Worm (Caenorhabditis elegans): Measurements from ENCODE around the gene sre-28.

The sre-28 gene

ce11 chrV:9918410-9918809 is 25.8 kb upstream of the sre-28 start, which contains the start of gene C50H2.5:
TSS of gene C50H2.5 (plus strand) at chrV:9918710.
- no peak for TF ChIP-seq tab-1 (GFP tag; IDR thresholded peaks at IDR 0.05)
- TF ChIP-seq cog-1 (tag; optimal IDR thresholded peaks at IDR 0.05): no peak
- TF ChIP-seq ztf-29 (GFP tag; IDR thresholded peaks at IDR 0.05): no peak
- TF ChIP-seq med-1 (GFP tag; optimal IDR thresholded peaks at IDR 0.05; ENCODE audit: insufficient read depth): no peak
- TF ChIP-seq T22C8.4 (GFP tag; IDR thresholded peaks at IDR 0.05): no peak
- TF ChIP-seq klf-2 (GFP tag; conservative IDR thresholded peaks at IDR 0.05): no peak

- TF ChIP-seq tab-1 (GFP tag; IDR thresholded peaks at IDR 0.05): no peak
- no peak for TF ChIP-seq cog-1 (tag; optimal IDR thresholded peaks at IDR 0.05)
- no peak for TF ChIP-seq klf-2 (GFP tag; conservative IDR thresholded peaks at IDR 0.05)
- TF ChIP-seq ztf-29 (GFP tag; IDR thresholded peaks at IDR 0.05): no peak
- no peak for TF ChIP-seq ztf-23 (GFP tag; IDR thresholded peaks at IDR 0.05)
- TF ChIP-seq med-1 (GFP tag; optimal IDR thresholded peaks at IDR 0.05; ENCODE audit: insufficient read depth): no peak
- no peak for TF ChIP-seq ref-1 (GFP tag; conservative IDR thresholded peaks at IDR 0.05)
- TF ChIP-seq flt-1 (GFP tag; IDR thresholded peaks at IDR 0.05): no peak
- TF ChIP-seq T22C8.4 (GFP tag; IDR thresholded peaks at IDR 0.05): no peak
Measured at ce11 chrV:9921288-9921687, 22.9 kb upstream of the sre-28 start, which contains the start of gene ceh-75. TSS of gene ceh-75 (plus strand) at chrV:9921337.

ce11 chrV:9922481-9922880 is 21.7 kb upstream of the sre-28 start, which contains the start of gene C50H2.7:
TSS of gene C50H2.7 (plus strand) at chrV:9922781.
- TF ChIP-seq ztf-29 (GFP tag; IDR thresholded peaks at IDR 0.05): no peak
- no peak for TF ChIP-seq ztf-23 (GFP tag; IDR thresholded peaks at IDR 0.05)
- no peak for TF ChIP-seq klf-2 (GFP tag; conservative IDR thresholded peaks at IDR 0.05)
- no peak for TF ChIP-seq ref-1 (GFP tag; conservative IDR thresholded peaks at IDR 0.05)
- no peak for TF ChIP-seq T22C8.4 (GFP tag; IDR thresholded peaks at IDR 0.05)
- no peak for TF ChIP-seq cog-1 (tag; optimal IDR thresholded peaks at IDR 0.05)
- TF ChIP-seq med-1 (GFP tag; optimal IDR thresholded peaks at IDR 0.05; ENCODE audit: insufficient read depth): no peak
- TF ChIP-seq tab-1 (GFP tag; IDR thresholded peaks at IDR 0.05): no peak
- no peak for TF ChIP-seq flt-1 (GFP tag; IDR thresholded peaks at IDR 0.05)

- TF ChIP-seq tab-1 (GFP tag; IDR thresholded peaks at IDR 0.05) (no peak), med-1 (GFP tag; optimal IDR thresholded peaks at IDR 0.05; ENCODE audit: insufficient read depth) (no peak), ref-1 (GFP tag; conservative IDR thresholded peaks at IDR 0.05) (no peak), flt-1 (GFP tag; IDR thresholded peaks at IDR 0.05) (no peak), klf-2 (GFP tag; conservative IDR thresholded peaks at IDR 0.05) (no peak), ztf-29 (GFP tag; IDR thresholded peaks at IDR 0.05) (no peak), ztf-23 (GFP tag; IDR thresholded peaks at IDR 0.05) (no peak), T22C8.4 (GFP tag; IDR thresholded peaks at IDR 0.05) (no peak), cog-1 (tag; optimal IDR thresholded peaks at IDR 0.05) (no peak)
Measured at ce11 chrV:9924389-9924788, 19.8 kb upstream of the sre-28 start.

ce11 chrV:9925647-9926046 is 18.5 kb upstream of the sre-28 start:
- TF ChIP-seq cog-1 (tag; optimal IDR thresholded peaks at IDR 0.05): no peak

ce11 chrV:9926240-9926639 is 18.0 kb upstream of the sre-28 start, which contains the start of gene C50H2.13:
TSS of gene C50H2.13 (plus strand) at chrV:9926540.
- TF ChIP-seq ref-1 (GFP tag; conservative IDR thresholded peaks at IDR 0.05) (no peak), tab-1 (GFP tag; IDR thresholded peaks at IDR 0.05) (no peak), ztf-29 (GFP tag; IDR thresholded peaks at IDR 0.05) (no peak), med-1 (GFP tag; optimal IDR thresholded peaks at IDR 0.05; ENCODE audit: insufficient read depth) (no peak), ztf-23 (GFP tag; IDR thresholded peaks at IDR 0.05) (no peak), T22C8.4 (GFP tag; IDR thresholded peaks at IDR 0.05) (no peak), flt-1 (GFP tag; IDR thresholded peaks at IDR 0.05) (no peak), cog-1 (tag; optimal IDR thresholded peaks at IDR 0.05) (no peak), klf-2 (GFP tag; conservative IDR thresholded peaks at IDR 0.05) (no peak)

- TF ChIP-seq med-1 (GFP tag; optimal IDR thresholded peaks at IDR 0.05; ENCODE audit: insufficient read depth) (no peak), ref-1 (GFP tag; conservative IDR thresholded peaks at IDR 0.05) (no peak), cog-1 (tag; optimal IDR thresholded peaks at IDR 0.05) (no peak), flt-1 (GFP tag; IDR thresholded peaks at IDR 0.05) (no peak), tab-1 (GFP tag; IDR thresholded peaks at IDR 0.05) (no peak), ztf-23 (GFP tag; IDR thresholded peaks at IDR 0.05) (no peak), ztf-29 (GFP tag; IDR thresholded peaks at IDR 0.05) (no peak), T22C8.4 (GFP tag; IDR thresholded peaks at IDR 0.05) (no peak), klf-2 (GFP tag; conservative IDR thresholded peaks at IDR 0.05) (no peak)
Measured at ce11 chrV:9927381-9927780, 16.8 kb upstream of the sre-28 start.

ce11 chrV:9927954-9928353 is 16.2 kb upstream of the sre-28 start:
- no peak for TF ChIP-seq med-1 (GFP tag; optimal IDR thresholded peaks at IDR 0.05; ENCODE audit: insufficient read depth)
- TF ChIP-seq cog-1 (tag; optimal IDR thresholded peaks at IDR 0.05): no peak
- no peak for TF ChIP-seq T22C8.4 (GFP tag; IDR thresholded peaks at IDR 0.05)
- TF ChIP-seq ztf-29 (GFP tag; IDR thresholded peaks at IDR 0.05): no peak
- TF ChIP-seq tab-1 (GFP tag; IDR thresholded peaks at IDR 0.05): no peak
- TF ChIP-seq ref-1 (GFP tag; conservative IDR thresholded peaks at IDR 0.05): no peak
- TF ChIP-seq ztf-23 (GFP tag; IDR thresholded peaks at IDR 0.05): no peak
- TF ChIP-seq flt-1 (GFP tag; IDR thresholded peaks at IDR 0.05): no peak
- TF ChIP-seq klf-2 (GFP tag; conservative IDR thresholded peaks at IDR 0.05): no peak

ce11 chrV:9930612-9931065 is 13.6 kb upstream of the sre-28 start, which contains the start of the genes rmh-2 and suds-3:
TSS of gene rmh-2 (minus strand) at chrV:9930775.
TSS of gene suds-3 (plus strand) at chrV:9931015.
- TF ChIP-seq med-1 (GFP tag; optimal IDR thresholded peaks at IDR 0.05; ENCODE audit: insufficient read depth) (peak; percentile 46), T22C8.4 (GFP tag; IDR thresholded peaks at IDR 0.05) (no peak), tab-1 (GFP tag; IDR thresholded peaks at IDR 0.05) (no peak)

ce11 chrV:9937435-9937834 is 6.8 kb upstream of the sre-28 start, which contains the start of gene srj-33:
TSS of gene srj-33 (minus strand) at chrV:9937535.
- no peak for TF ChIP-seq ztf-29 (GFP tag; IDR thresholded peaks at IDR 0.05)
- no peak for TF ChIP-seq tab-1 (GFP tag; IDR thresholded peaks at IDR 0.05)
- TF ChIP-seq T22C8.4 (GFP tag; IDR thresholded peaks at IDR 0.05): no peak
- TF ChIP-seq flt-1 (GFP tag; IDR thresholded peaks at IDR 0.05): no peak
- TF ChIP-seq ref-1 (GFP tag; conservative IDR thresholded peaks at IDR 0.05): no peak
- TF ChIP-seq cog-1 (tag; optimal IDR thresholded peaks at IDR 0.05): no peak
- no peak for TF ChIP-seq med-1 (GFP tag; optimal IDR thresholded peaks at IDR 0.05; ENCODE audit: insufficient read depth)
- TF ChIP-seq ztf-23 (GFP tag; IDR thresholded peaks at IDR 0.05): no peak
- TF ChIP-seq klf-2 (GFP tag; conservative IDR thresholded peaks at IDR 0.05): no peak

Measured in whole organism, midembryonic.